Fruit fly (Drosophila melanogaster): ENCODE measurements around the gene Brd8.

dm6 chr3R:29211702-29212101, 11.6 kb upstream of the Brd8 start:
- TF ChIP-seq CG2202 (tag; optimal IDR thresholded peaks at IDR 0.05), result no peak
- TF ChIP-seq lmd (GFP tag; IDR thresholded peaks at IDR 0.05), result no peak
- no peak for TF ChIP-seq sqz (GFP tag; optimal IDR thresholded peaks at IDR 0.05)
- no peak for TF ChIP-seq CG11085 (GFP tag; IDR thresholded peaks at IDR 0.05)
